Worm (Caenorhabditis elegans) whole organism, mixed stage, embryonic: ENCODE data around the gene bath-38.

Experiments
- ceh-83 ChIP-seq: fragments of 200-800 bp; sonication (Bioruptor generic); optimal IDR thresholded peaks from 2 replicates; lab custom pipeline; 2018; ENCODE audit warnings: mild to moderate bottlenecking, missing genetic modification characterization, missing compliant biosample characterization
- mab-5 ChIP-seq: fragments of 150-350 bp; optimal IDR thresholded peaks from 2 replicates; lab custom pipeline; 2014; ENCODE audit warnings: missing biosample characterization, missing genetic modification characterization
- nhr-237 ChIP-seq: fragments of 150-350 bp; optimal IDR thresholded peaks from 2 replicates; lab custom pipeline; 2014; ENCODE audit warnings: missing biosample characterization, missing genetic modification characterization
- ztf-11 ChIP-seq: fragments of 150-350 bp; optimal IDR thresholded peaks from 2 replicates; lab custom pipeline; 2014; ENCODE audit warnings: missing biosample characterization, missing genetic modification characterization

ce11 chrII:10060508-10060907 is 15.4 kb upstream of the bath-38 start, which contains the start of gene stg-1:
- TF ChIP-seq nhr-237 (tag; lab: Kevin White, UChicago) (no peak), ztf-11 (no peak), ceh-83 (no peak), mab-5 (tag; lab: Kevin White, UChicago) (no peak)
